Fruit fly (Drosophila melanogaster): ENCODE data around the gene CG9231.

- TF ChIP-seq CG13204 (GFP tag; optimal IDR thresholded peaks at IDR 0.05) (no peak), Ets98B (GFP tag; IDR thresholded peaks at IDR 0.05) (no peak), Pif1A (GFP tag; optimal IDR thresholded peaks at IDR 0.05) (no peak), D1 (tag; optimal IDR thresholded peaks at IDR 0.05) (no peak), CG8159 (tag; optimal IDR thresholded peaks at IDR 0.05) (no peak), EcR (GFP tag; optimal IDR thresholded peaks at IDR 0.05) (peak; percentile 48), rn (GFP tag; IDR thresholded peaks at IDR 0.05) (no peak), CG17806 (tag; optimal IDR thresholded peaks at IDR 0.05) (no peak)
Measured at dm6 chr3L:19555906-19556457, 29.8 kb downstream of the CG9231 start.
